Worm (Caenorhabditis elegans): Measurements from ENCODE around the gene eat-3.

The eat-3 gene

ce11 chrII:9291632-9292031 lies 33.0 kb upstream of the eat-3 start, which contains the start of gene acs-7:
Gene acs-7 (plus strand): TSS chrII:9292017.
- TF ChIP-seq crh-2 (tag; optimal IDR thresholded peaks at IDR 0.05) (peak; percentile 91), sem-4 (tag; optimal IDR thresholded peaks at IDR 0.05) (no peak), F13H6.1 (tag; optimal IDR thresholded peaks at IDR 0.05) (peak; percentile 31), sma-9 (GFP tag; optimal IDR thresholded peaks at IDR 0.05) (peak; percentile 52), sma-9 (tag; optimal IDR thresholded peaks at IDR 0.05) (no peak), snpc-4 (tag; optimal IDR thresholded peaks at IDR 0.05) (no peak), gmeb-1 (tag; optimal IDR thresholded peaks at IDR 0.05) (peak; percentile 50), skn-1 (tag; optimal IDR thresholded peaks at IDR 0.05) (peak; percentile 39), fos-1 (tag; optimal IDR thresholded peaks at IDR 0.05) (peak; percentile 97)

ce11 chrII:9295678-9296077 lies 29.0 kb upstream of the eat-3 start, which contains the start of gene C01G6.9:
Gene C01G6.9 (minus strand): TSS chrII:9295818.
- TF ChIP-seq sma-9 (GFP tag; optimal IDR thresholded peaks at IDR 0.05) (no peak), sma-9 (tag; optimal IDR thresholded peaks at IDR 0.05) (no peak), R02D3.7 (tag; optimal IDR thresholded peaks at IDR 0.05) (no peak), peb-1 (tag; optimal IDR thresholded peaks at IDR 0.05) (no peak), snpc-4 (tag; optimal IDR thresholded peaks at IDR 0.05) (no peak), ZK546.5 (tag; optimal IDR thresholded peaks at IDR 0.05) (no peak), nhr-77 (tag; optimal IDR thresholded peaks at IDR 0.05) (no peak), nhr-23 (tag; optimal IDR thresholded peaks at IDR 0.05) (no peak), ceh-16 (tag; optimal IDR thresholded peaks at IDR 0.05) (no peak), C34F6.9 (tag; optimal IDR thresholded peaks at IDR 0.05) (no peak), ztf-1 (GFP tag; conservative IDR thresholded peaks at IDR 0.05) (no peak)

ce11 chrII:9299679-9300078 lies 25.0 kb upstream of the eat-3 start:
- TF ChIP-seq F13H6.1 (tag; optimal IDR thresholded peaks at IDR 0.05) (peak; percentile 1), C34F6.9 (tag; optimal IDR thresholded peaks at IDR 0.05) (no peak), elt-1 (tag; optimal IDR thresholded peaks at IDR 0.05) (no peak), nhr-11 (tag; optimal IDR thresholded peaks at IDR 0.05) (no peak), R02D3.7 (tag; optimal IDR thresholded peaks at IDR 0.05) (no peak), dmd-4 (tag; optimal IDR thresholded peaks at IDR 0.05) (no peak), lsy-2 (tag; optimal IDR thresholded peaks at IDR 0.05) (peak in 1 of 2 experiments; percentile 21), nhr-6 (tag; optimal IDR thresholded peaks at IDR 0.05) (no peak), skn-1 (tag; optimal IDR thresholded peaks at IDR 0.05) (no peak), nhr-21 (tag; optimal IDR thresholded peaks at IDR 0.05) (no peak), ztf-4 (tag; optimal IDR thresholded peaks at IDR 0.05) (no peak), mbf-1 (tag; optimal IDR thresholded peaks at IDR 0.05) (no peak), nhr-10 (tag; optimal IDR thresholded peaks at IDR 0.05) (no peak), elt-3 (tag; optimal IDR thresholded peaks at IDR 0.05) (no peak), lin-13 (GFP tag; optimal IDR thresholded peaks at IDR 0.05) (no peak), nhr-23 (tag; optimal IDR thresholded peaks at IDR 0.05) (no peak), mab-5 (tag; optimal IDR thresholded peaks at IDR 0.05) (peak; percentile 93), ceh-82 (tag; optimal IDR thresholded peaks at IDR 0.05) (no peak), blmp-1 (tag; optimal IDR thresholded peaks at IDR 0.05; ENCODE audit: insufficient read depth) (no peak), zag-1 (tag; optimal IDR thresholded peaks at IDR 0.05) (no peak), sma-9 (GFP tag; optimal IDR thresholded peaks at IDR 0.05) (peak; percentile 23), sma-9 (tag; optimal IDR thresholded peaks at IDR 0.05) (no peak), nhr-25 (tag; optimal IDR thresholded peaks at IDR 0.05) (no peak), nhr-129 (tag; optimal IDR thresholded peaks at IDR 0.05) (peak; percentile 25), ama-1 (optimal IDR thresholded peaks at IDR 0.05) (no peak), egl-27 (tag; optimal IDR thresholded peaks at IDR 0.05) (no peak), lin-39 (tag; optimal IDR thresholded peaks at IDR 0.05) (no peak), ztf-11 (tag; optimal IDR thresholded peaks at IDR 0.05) (no peak), unc-55 (GFP tag; optimal IDR thresholded peaks at IDR 0.05) (peak; percentile 23), sem-4 (tag; optimal IDR thresholded peaks at IDR 0.05) (no peak)

ce11 chrII:9301065-9301464 lies 23.6 kb upstream of the eat-3 start:
- peak; percentile 91 for TF ChIP-seq fos-1 (tag; optimal IDR thresholded peaks at IDR 0.05)
- peak; percentile 14 for TF ChIP-seq crh-2 (tag; optimal IDR thresholded peaks at IDR 0.05)
- peak; percentile 34 for TF ChIP-seq sma-9 (GFP tag; optimal IDR thresholded peaks at IDR 0.05)
- no peak for TF ChIP-seq sma-9 (tag; optimal IDR thresholded peaks at IDR 0.05)
- peak; percentile 42 for TF ChIP-seq F13H6.1 (tag; optimal IDR thresholded peaks at IDR 0.05)
- TF ChIP-seq Y55F3AM.14 (GFP tag; optimal IDR thresholded peaks at IDR 0.05), result no peak

Measured in whole organism, L2 larva.